Fruit fly (Drosophila melanogaster): ENCODE data around the gene CG42359.

The CG42359 gene

dm6 chr3R:19163972-19164819 is 2.1 kb upstream of the CG42359 start, which contains the start of gene sqz (continued):
- TF ChIP-seq CG2678 (tag; optimal IDR thresholded peaks at IDR 0.05), result peak; percentile 33
- TF ChIP-seq CG10979 (tag; optimal IDR thresholded peaks at IDR 0.05), result no peak
- TF ChIP-seq Ravus (GFP tag; IDR thresholded peaks at IDR 0.05), result no peak
- TF ChIP-seq CG14050 (GFP tag; IDR thresholded peaks at IDR 0.05), result no peak
- peak; percentile 45 for TF ChIP-seq CG8924 (tag; optimal IDR thresholded peaks at IDR 0.05)
- TF ChIP-seq Hr78 (GFP tag; optimal IDR thresholded peaks at IDR 0.05), result no peak
- TF ChIP-seq zen (tag; optimal IDR thresholded peaks at IDR 0.05), result no peak
- peak; percentile 29 for TF ChIP-seq CG10431 (GFP tag; optimal IDR thresholded peaks at IDR 0.05)
- TF ChIP-seq jumu (GFP tag; optimal IDR thresholded peaks at IDR 0.05), result no peak
- no peak for TF ChIP-seq CG6272 (GFP tag; IDR thresholded peaks at IDR 0.05)
- TF ChIP-seq esg (GFP tag; conservative IDR thresholded peaks at IDR 0.05), result no peak
- no peak for TF ChIP-seq CG8290 (GFP tag; optimal IDR thresholded peaks at IDR 0.05)
- TF ChIP-seq CG8290 (tag; optimal IDR thresholded peaks at IDR 0.05), result peak in 1 of 2 experiments; percentile 22
- no peak for TF ChIP-seq pita (GFP tag; optimal IDR thresholded peaks at IDR 0.05)
- no peak for TF ChIP-seq CG11723 (GFP tag; optimal IDR thresholded peaks at IDR 0.05)
- no peak for TF ChIP-seq CG30403 (GFP tag; optimal IDR thresholded peaks at IDR 0.05)
- TF ChIP-seq inv (GFP tag; IDR thresholded peaks at IDR 0.05; ENCODE audit: partially characterized antibody), result no peak
- no peak; the same call in 1 of the 2 replicates for TF ChIP-seq seq (GFP tag; IDR thresholded peaks at IDR 0.05)
- no peak for TF ChIP-seq crp (GFP tag; optimal IDR thresholded peaks at IDR 0.05)
- TF ChIP-seq Mrtf (GFP tag; IDR thresholded peaks at IDR 0.05), result no peak
- no peak for TF ChIP-seq CG6765 (GFP tag; optimal IDR thresholded peaks at IDR 0.05)
- TF ChIP-seq chn (GFP tag; optimal IDR thresholded peaks at IDR 0.05), result no peak
- peak; percentile 2 for TF ChIP-seq wek (GFP tag; optimal IDR thresholded peaks at IDR 0.05)
- TF ChIP-seq ind (GFP tag; optimal IDR thresholded peaks at IDR 0.05), result no peak
- TF ChIP-seq CG13287 (GFP tag; IDR thresholded peaks at IDR 0.05; ENCODE audit: partially characterized antibody), result peak; percentile 68
- no peak for TF ChIP-seq Mad (GFP tag; optimal IDR thresholded peaks at IDR 0.05)
- TF ChIP-seq disco-r (GFP tag; optimal IDR thresholded peaks at IDR 0.05), result no peak
- 0 out of 3 replicates have a peak, but pooled peaks have one; percentile 10 for TF ChIP-seq zfh1 (GFP tag; IDR thresholded peaks at IDR 0.05)
- TF ChIP-seq vfl (GFP tag; optimal IDR thresholded peaks at IDR 0.05), result no peak
- TF ChIP-seq CG11085 (GFP tag; IDR thresholded peaks at IDR 0.05), result no peak
- no peak for TF ChIP-seq ssp (GFP tag; IDR thresholded peaks at IDR 0.05)
- no peak for TF ChIP-seq CG10462 (GFP tag; optimal IDR thresholded peaks at IDR 0.05)
- TF ChIP-seq lilli (GFP tag; optimal IDR thresholded peaks at IDR 0.05), result no peak
- no peak for TF ChIP-seq Optix (GFP tag; IDR thresholded peaks at IDR 0.05)
- TF ChIP-seq dmrt11E (tag; optimal IDR thresholded peaks at IDR 0.05), result no peak
- TF ChIP-seq Lhr (GFP tag; optimal IDR thresholded peaks at IDR 0.05), result no peak
- TF ChIP-seq CG7987 (GFP tag; optimal IDR thresholded peaks at IDR 0.05), result peak; percentile 41
- peak; percentile 23 for TF ChIP-seq BEAF-32 (GFP tag; optimal IDR thresholded peaks at IDR 0.05)
- no peak for TF ChIP-seq CG43689 (GFP tag; IDR thresholded peaks at IDR 0.05)
- peak; percentile 30; the same call in 1 of the 2 replicates for TF ChIP-seq stc (GFP tag; IDR thresholded peaks at IDR 0.05)
- TF ChIP-seq CG18764 (GFP tag; optimal IDR thresholded peaks at IDR 0.05), result no peak
- no peak for TF ChIP-seq CG14441 (GFP tag; IDR thresholded peaks at IDR 0.05)
- no peak for TF ChIP-seq CG14710 (tag; optimal IDR thresholded peaks at IDR 0.05)
- no peak for TF ChIP-seq shn (GFP tag; optimal IDR thresholded peaks at IDR 0.05)
- TF ChIP-seq sna (GFP tag; IDR thresholded peaks at IDR 0.05; ENCODE audit: partially characterized antibody), result peak; percentile 49; the same call in 1 of the 2 replicates
- TF ChIP-seq CG9727 (GFP tag; optimal IDR thresholded peaks at IDR 0.05), result no peak
- no peak for TF ChIP-seq Max (GFP tag; optimal IDR thresholded peaks at IDR 0.05)
- TF ChIP-seq ERR (GFP tag; optimal IDR thresholded peaks at IDR 0.05), result no peak
- no peak for TF ChIP-seq CG4328 (GFP tag; optimal IDR thresholded peaks at IDR 0.05)
